Fruit fly (Drosophila melanogaster) whole organism, embryonic: ENCODE measurements around the gene CG33939.

Experiments used
- CG10321 ChIP-seq: fragments of 200-800 bp; sonication (Bioruptor generic); IDR thresholded peaks from 2 replicates; pipeline ENCODE4 v1.3.6; 2022; ENCODE audit warnings: missing biosample characterization, missing genetic modification characterization
- CG10366 ChIP-seq: fragments of 200-800 bp; sonication (Bioruptor generic); IDR thresholded peaks from 2 replicates; pipeline ENCODE4 v1.3.6; 2022; ENCODE audit warnings: missing biosample characterization, missing genetic modification characterization
- CG11247 ChIP-seq: fragments of 200-800 bp; sonication (Bioruptor generic); IDR thresholded peaks from 2 replicates; pipeline ENCODE4 v1.3.6; 2022; ENCODE audit warnings: missing biosample characterization, missing genetic modification characterization
- CG11723 ChIP-seq: fragments of 200-800 bp; sonication (Bioruptor generic); optimal IDR thresholded peaks from 2 replicates; lab custom pipeline; 2017; ENCODE audit warnings: missing biosample characterization, mild to moderate bottlenecking, missing genetic modification characterization
- CG13424 ChIP-seq: fragments of 200-800 bp; sonication (Bioruptor generic); optimal IDR thresholded peaks from 2 replicates; lab custom pipeline; 2019; ENCODE audit warnings: missing biosample characterization, mild to moderate bottlenecking, missing genetic modification characterization, moderate library complexity
- CG14965 ChIP-seq: fragments of 200-800 bp; sonication (Bioruptor generic); optimal IDR thresholded peaks from 2 replicates; lab custom pipeline; 2016; ENCODE audit warnings: missing biosample characterization, missing genetic modification characterization, borderline replicate concordance
- CG15073 ChIP-seq: fragments of 200-800 bp; sonication (Bioruptor generic); optimal IDR thresholded peaks from 2 replicates; lab custom pipeline; 2016; ENCODE audit warnings: missing biosample characterization, missing genetic modification characterization
- CG1529 ChIP-seq: fragments of 200-800 bp; sonication (Bioruptor generic); optimal IDR thresholded peaks from 3 replicates; lab custom pipeline; 2018; ENCODE audit warnings: missing biosample characterization, missing genetic modification characterization
- CG15479 ChIP-seq: fragments of 200-800 bp; sonication (Bioruptor generic); optimal IDR thresholded peaks from 3 replicates; lab custom pipeline; 2019; ENCODE audit warnings: missing biosample characterization, mild to moderate bottlenecking, missing genetic modification characterization, moderate library complexity
- CG17568 ChIP-seq: fragments of 200-800 bp; sonication (Bioruptor generic); optimal IDR thresholded peaks from 2 replicates; lab custom pipeline; 2018; ENCODE audit warnings: missing biosample characterization, mild to moderate bottlenecking, missing genetic modification characterization, moderate library complexity
- CG17612 ChIP-seq: fragments of 200-800 bp; sonication (Bioruptor generic); IDR thresholded peaks from 2 replicates; pipeline ENCODE4 v1.3.6; 2022; ENCODE audit warnings: missing biosample characterization, missing genetic modification characterization
- CG2129 ChIP-seq: fragments of 200-800 bp; sonication (Bioruptor generic); IDR thresholded peaks from 2 replicates; pipeline ENCODE4 v1.3.6; 2022; ENCODE audit warnings: missing biosample characterization, missing genetic modification characterization; ENCODE audit not compliant: partially characterized antibody
- CG3065 ChIP-seq: fragments of 200-800 bp; sonication (Bioruptor generic); optimal IDR thresholded peaks from 2 replicates; lab custom pipeline; 2016; ENCODE audit warnings: missing biosample characterization, missing genetic modification characterization
- CG31388 ChIP-seq: fragments of 200-800 bp; sonication (Bioruptor generic); optimal IDR thresholded peaks from 2 replicates; lab custom pipeline; 2016; ENCODE audit warnings: missing biosample characterization, missing genetic modification characterization
- CG4282 ChIP-seq: fragments of 200-800 bp; sonication (Bioruptor generic); optimal IDR thresholded peaks from 2 replicates; lab custom pipeline; 2016; ENCODE audit warnings: missing biosample characterization, missing genetic modification characterization
- CG4328 ChIP-seq: fragments of 200-800 bp; sonication (Bioruptor generic); optimal IDR thresholded peaks from 3 replicates; lab custom pipeline; 2017; ENCODE audit warnings: missing biosample characterization, missing genetic modification reagents, missing genetic modification characterization
- CG43689 ChIP-seq: fragments of 200-800 bp; sonication (Bioruptor generic); IDR thresholded peaks from 2 replicates; pipeline ENCODE4 v1.3.6; 2022; ENCODE audit warnings: missing biosample characterization, missing genetic modification characterization
- CG6175 ChIP-seq: fragments of 200-800 bp; sonication (Bioruptor generic); IDR thresholded peaks from 3 replicates; pipeline ENCODE4 v1.3.6; 2022; ENCODE audit warnings: missing biosample characterization, missing genetic modification characterization
- CG6854 ChIP-seq: fragments of 200-800 bp; sonication (Bioruptor generic); optimal IDR thresholded peaks from 3 replicates; lab custom pipeline; 2017; ENCODE audit warnings: missing biosample characterization, mild to moderate bottlenecking, missing genetic modification characterization
- CG7372 ChIP-seq: fragments of 200-800 bp; sonication (Bioruptor generic); IDR thresholded peaks from 2 replicates; pipeline ENCODE4 v1.3.6; 2022; ENCODE audit warnings: missing biosample characterization, missing genetic modification characterization
- CG8359 ChIP-seq: fragments of 200-800 bp; sonication (Bioruptor generic); optimal IDR thresholded peaks from 2 replicates; lab custom pipeline; 2017; ENCODE audit warnings: missing biosample characterization, mild to moderate bottlenecking, missing genetic modification characterization, borderline replicate concordance
- CG8765 ChIP-seq: fragments of 200-800 bp; sonication (Bioruptor generic); IDR thresholded peaks from 2 replicates; pipeline ENCODE4 v1.3.6; 2022; ENCODE audit warnings: missing biosample characterization, missing genetic modification characterization
- CG9215 ChIP-seq: fragments of 200-800 bp; sonication (Bioruptor generic); IDR thresholded peaks from 2 replicates; pipeline ENCODE4 v1.3.6; 2022; ENCODE audit warnings: missing biosample characterization, missing genetic modification characterization
- HHEX ChIP-seq: fragments of 200-800 bp; sonication (Bioruptor generic); optimal IDR thresholded peaks from 3 replicates; lab custom pipeline; 2017; ENCODE audit warnings: missing biosample characterization, mild to moderate bottlenecking, missing genetic modification characterization, missing genetic modification reagents
- Neu2 ChIP-seq: fragments of 200-800 bp; sonication (Bioruptor generic); optimal IDR thresholded peaks from 3 replicates; lab custom pipeline; 2016; ENCODE audit warnings: missing biosample characterization, missing genetic modification characterization, borderline replicate concordance
- Six4 ChIP-seq: fragments of 200-800 bp; sonication (Bioruptor generic); optimal IDR thresholded peaks from 2 replicates; lab custom pipeline; 2016; ENCODE audit warnings: missing biosample characterization, missing genetic modification characterization
- Sry-β ChIP-seq: fragments of 200-800 bp; sonication (Bioruptor generic); optimal IDR thresholded peaks from 2 replicates; lab custom pipeline; 2018; ENCODE audit warnings: missing biosample characterization, mild to moderate bottlenecking, missing genetic modification characterization, moderate library complexity
- Tbp ChIP-seq: fragments of >200 bp; optimal IDR thresholded peaks from 2 replicates; lab custom pipeline; 2018; ENCODE audit warnings: missing biosample characterization, missing genetic modification characterization
- ab ChIP-seq: fragments of 200-800 bp; sonication (Bioruptor generic); optimal IDR thresholded peaks from 2 replicates; lab custom pipeline; 2016; ENCODE audit warnings: missing biosample characterization, missing genetic modification characterization
- ap ChIP-seq: fragments of 200-800 bp; sonication (Bioruptor generic); IDR thresholded peaks from 2 replicates; pipeline ENCODE4 v1.3.6; 2022; ENCODE audit warnings: missing biosample characterization, missing genetic modification characterization
- ase ChIP-seq: fragments of 200-800 bp; sonication (Bioruptor generic); IDR thresholded peaks from 3 replicates; pipeline ENCODE4 v1.3.6; 2022; ENCODE audit warnings: missing biosample characterization, missing genetic modification characterization
- cato ChIP-seq: fragments of 200-800 bp; sonication (Bioruptor generic); optimal IDR thresholded peaks from 2 replicates; lab custom pipeline; 2016; ENCODE audit warnings: missing biosample characterization, missing genetic modification characterization, borderline replicate concordance
- caup ChIP-seq: fragments of 200-800 bp; sonication (Bioruptor generic); optimal IDR thresholded peaks from 3 replicates; lab custom pipeline; 2017; ENCODE audit warnings: missing biosample characterization, mild to moderate bottlenecking, missing genetic modification characterization, moderate library complexity; ENCODE audit not compliant: severe bottlenecking
- corto ChIP-seq: fragments of 200-800 bp; sonication (Bioruptor generic); optimal IDR thresholded peaks from 2 replicates; lab custom pipeline; 2016; ENCODE audit warnings: missing biosample characterization, mild to moderate bottlenecking, missing genetic modification characterization, moderate library complexity
- dan ChIP-seq: fragments of 200-800 bp; sonication (Bioruptor generic); IDR thresholded peaks from 2 replicates; pipeline ENCODE4 v1.3.6; 2022; ENCODE audit warnings: missing biosample characterization, missing genetic modification characterization
- fd64A ChIP-seq: fragments of 200-800 bp; sonication (Bioruptor generic); optimal IDR thresholded peaks from 3 replicates; lab custom pipeline; 2018; ENCODE audit warnings: missing biosample characterization, mild to moderate bottlenecking, missing genetic modification characterization
- fru ChIP-seq: fragments of >200 bp; optimal IDR thresholded peaks from 2 replicates; lab custom pipeline; 2017
- kay ChIP-seq: fragments of 200-800 bp; sonication (Bioruptor generic); optimal IDR thresholded peaks from 2 replicates; lab custom pipeline; 2016; ENCODE audit warnings: missing biosample characterization, missing genetic modification characterization
- kni ChIP-seq: fragments of 200-800 bp; sonication (Bioruptor generic); optimal IDR thresholded peaks from 3 replicates; lab custom pipeline; 2017; ENCODE audit warnings: mild to moderate bottlenecking, missing biosample characterization, missing genetic modification reagents, missing genetic modification characterization
- lab ChIP-seq: fragments of 200-800 bp; sonication (Bioruptor generic); optimal IDR thresholded peaks from 3 replicates; lab custom pipeline; 2017; ENCODE audit warnings: missing biosample characterization, missing genetic modification characterization, mild to moderate bottlenecking, moderate library complexity, missing genetic modification reagents
- lilli ChIP-seq: fragments of 200-800 bp; sonication (Bioruptor generic); optimal IDR thresholded peaks from 3 replicates; lab custom pipeline; 2016; ENCODE audit warnings: missing biosample characterization, missing genetic modification characterization
- lmd ChIP-seq: fragments of 200-800 bp; sonication (Bioruptor generic); IDR thresholded peaks from 2 replicates; pipeline ENCODE4 v1.3.6; 2022; ENCODE audit warnings: missing biosample characterization, missing genetic modification characterization
- nerfin-2 ChIP-seq: fragments of 200-800 bp; sonication (Bioruptor generic); IDR thresholded peaks from 2 replicates; pipeline ENCODE4 v1.3.6; 2022; ENCODE audit warnings: missing biosample characterization, missing genetic modification characterization; ENCODE audit not compliant: partially characterized antibody
- pho ChIP-seq: fragments of 200-800 bp; sonication (Bioruptor generic); optimal IDR thresholded peaks from 2 replicates; lab custom pipeline; 2016; ENCODE audit warnings: missing biosample characterization, missing genetic modification characterization
- pita ChIP-seq: fragments of 200-800 bp; sonication (Bioruptor generic); optimal IDR thresholded peaks from 2 replicates; lab custom pipeline; 2017; ENCODE audit warnings: missing biosample characterization, mild to moderate bottlenecking, missing genetic modification characterization
- pum ChIP-seq: fragments of 200-800 bp; sonication (Bioruptor generic); optimal IDR thresholded peaks from 2 replicates; lab custom pipeline; 2016; ENCODE audit warnings: missing biosample characterization, missing genetic modification characterization
- slou ChIP-seq: fragments of 200-800 bp; sonication (Bioruptor generic); optimal IDR thresholded peaks from 3 replicates; lab custom pipeline; 2016; ENCODE audit warnings: missing biosample characterization, missing genetic modification characterization
- sna ChIP-seq: fragments of 200-800 bp; sonication (Bioruptor generic); IDR thresholded peaks from 2 replicates; pipeline ENCODE4 v1.3.6; 2022; ENCODE audit warnings: missing biosample characterization, missing genetic modification characterization; ENCODE audit not compliant: partially characterized antibody
- ttk ChIP-seq: fragments of 200-800 bp; sonication (Bioruptor generic); IDR thresholded peaks from 2 replicates; pipeline ENCODE4 v2.1.2; 2022; ENCODE audit warnings: missing biosample characterization, missing genetic modification characterization
- tx ChIP-seq: fragments of 200-800 bp; sonication (Bioruptor generic); optimal IDR thresholded peaks from 2 replicates; lab custom pipeline; 2016; ENCODE audit warnings: missing biosample characterization, missing genetic modification characterization
- zfh2 ChIP-seq: fragments of 200-800 bp; sonication (Bioruptor generic); optimal IDR thresholded peaks from 2 replicates; lab custom pipeline; 2016; ENCODE audit warnings: missing biosample characterization, missing genetic modification characterization

CG33939 gene

dm6 chrX:19155922-19156437, 18.7 kb downstream of the CG33939 start (continued):
- TF ChIP-seq HHEX (GFP tag; lab: Kevin White, UChicago) (peak; percentile 74), CG7372 (GFP tag; lab: Robert Waterston, UW) (peak; percentile 43), CG14965 (GFP tag; lab: Kevin White, UChicago) (no peak), ase (GFP tag; lab: Robert Waterston, UW) (peak; percentile 47; the same call in 1 of the 3 replicates), zfh2 (GFP tag; lab: Kevin White, UChicago) (no peak), nerfin-2 (GFP tag; lab: Robert Waterston, UW) (no peak), lmd (GFP tag; lab: Robert Waterston, UW) (peak; percentile 83), dan (peak; percentile 78), pho (GFP tag; lab: Kevin White, UChicago) (no peak), pita (GFP tag; lab: Kevin White, UChicago) (no peak), ab (no peak), kay (peak; percentile 67), caup (peak; percentile 74), CG1529 (GFP tag; lab: Kevin White, UChicago) (peak; percentile 76), ap (GFP tag; lab: Robert Waterston, UW) (peak; percentile 60), Six4 (GFP tag; lab: Kevin White, UChicago) (peak; percentile 79), CG2129 (GFP tag; lab: Robert Waterston, UW) (no peak), Sry-β (GFP tag; lab: Kevin White, UChicago) (peak; percentile 12), CG11247 (GFP tag; lab: Robert Waterston, UW) (peak; percentile 79), fd64A (peak; percentile 41), CG15479 (GFP tag; lab: Kevin White, UChicago) (peak; percentile 47), CG4282 (GFP tag; lab: Kevin White, UChicago) (no peak), sna (no peak), ttk (peak; percentile 72), CG10366 (peak; percentile 64), Neu2 (no peak), slou (GFP tag; lab: Kevin White, UChicago) (peak; percentile 34), CG6854 (GFP tag; lab: Kevin White, UChicago) (peak; percentile 50), fru (lab: Kevin White, UChicago) (no peak), CG8359 (GFP tag; lab: Kevin White, UChicago) (peak; percentile 61), corto (GFP tag; lab: Kevin White, UChicago) (peak; percentile 55), CG17612 (GFP tag; lab: Robert Waterston, UW) (peak; percentile 51; the same call in 1 of the 2 replicates), pum (GFP tag; lab: Kevin White, UChicago) (no peak), CG10321 (GFP tag; lab: Robert Waterston, UW) (no peak), CG13424 (tag; lab: Kevin White, UChicago) (peak; percentile 83), cato (GFP tag; lab: Kevin White, UChicago) (peak; percentile 43), lab (GFP tag; lab: Kevin White, UChicago) (peak; percentile 82), CG8765 (GFP tag; lab: Robert Waterston, UW) (peak; percentile 90), CG31388 (GFP tag; lab: Kevin White, UChicago) (peak; percentile 51), CG17568 (GFP tag; lab: Kevin White, UChicago) (peak; percentile 67), kni (peak; percentile 92), lilli (peak; percentile 65), CG15073 (peak; percentile 30), CG9215 (peak; percentile 70), CG4328 (GFP tag; lab: Kevin White, UChicago) (peak; percentile 67), CG3065 (GFP tag; lab: Kevin White, UChicago) (peak; percentile 65), CG11723 (GFP tag; lab: Kevin White, UChicago) (peak; percentile 33), CG6175 (GFP tag; lab: Robert Waterston, UW) (peak; percentile 52; the same call in 1 of the 3 replicates), tx (GFP tag; lab: Kevin White, UChicago) (no peak), Tbp (GFP tag; lab: Kevin White, UChicago) (no peak), CG43689 (GFP tag; lab: Robert Waterston, UW) (no peak)
